Worm (Caenorhabditis elegans) whole organism, L1 larva: ENCODE results near the gene F18E2.15.
A peak's percentile ranks its signal among the peaks of the same experiment; 100 is the strongest.

Source experiments
- C04F5.9 ChIP-seq: sonication (generic microtip); optimal IDR thresholded peaks from 2 replicates; lab custom pipeline; 2016; ENCODE audit warnings: missing genetic modification characterization, missing compliant biosample characterization
- C16A3.4 ChIP-seq: fragments of 150-350 bp; optimal IDR thresholded peaks from 2 replicates; lab custom pipeline; 2014; ENCODE audit warnings: missing biosample characterization, missing genetic modification characterization
- ama-1 ChIP-seq: fragments of 150-350 bp; optimal IDR thresholded peaks from 2 replicates; lab custom pipeline; 2014
- ceh-8 ChIP-seq: fragments of 200-800 bp; sonication (Bioruptor generic); optimal IDR thresholded peaks from 2 replicates; lab custom pipeline; 2018; ENCODE audit warnings: mild to moderate bottlenecking, missing genetic modification characterization, moderate library complexity, missing compliant biosample characterization
- ceh-82 ChIP-seq, 3 experiments: fragments of 150-350 bp in 1 of 3; sonication (generic microtip) in 2 of 3; optimal IDR thresholded peaks; 2 replicates each; lab custom pipeline; 2014 to 2017; ENCODE audit warnings: missing biosample characterization in 3 of 3, missing genetic modification characterization in 3 of 3
- ceh-88 ChIP-seq: fragments of 200-800 bp; sonication (Bioruptor generic); IDR thresholded peaks from 2 replicates; pipeline ENCODE4 v1.3.6; 2022; ENCODE audit warnings: missing genetic modification characterization, missing compliant biosample characterization
- dpl-1 ChIP-seq, 3 experiments: fragments of 150-350 bp in 2 of 3; sonication (generic microtip) in 1 of 3; optimal IDR thresholded peaks; 2 replicates each; lab custom pipeline; 2014 to 2017; ENCODE audit warnings: missing biosample characterization in 3 of 3, missing genetic modification characterization in 3 of 3, missing genetic modification reagents in 3 of 3
- efl-3 ChIP-seq: fragments of 200-800 bp; sonication (Bioruptor generic); optimal IDR thresholded peaks from 2 replicates; lab custom pipeline; 2018; ENCODE audit warnings: mild to moderate bottlenecking, missing genetic modification characterization, missing compliant biosample characterization
- elt-2 ChIP-seq: sonication (generic microtip); optimal IDR thresholded peaks from 2 replicates; lab custom pipeline; 2016; ENCODE audit warnings: missing genetic modification characterization, mild to moderate bottlenecking, inconsistent platforms, missing compliant biosample characterization, missing genetic modification reagents
- ets-5 ChIP-seq: fragments of 200-800 bp; sonication (Bioruptor generic); IDR thresholded peaks from 2 replicates; pipeline ENCODE4 v1.3.6; 2022; ENCODE audit warnings: missing genetic modification characterization, missing compliant biosample characterization
- fkh-4 ChIP-seq: sonication (generic microtip); optimal IDR thresholded peaks from 2 replicates; lab custom pipeline; 2016; ENCODE audit warnings: missing compliant biosample characterization, missing genetic modification characterization, borderline replicate concordance
- grh-1 ChIP-seq: fragments of 200-800 bp; sonication (Bioruptor generic); IDR thresholded peaks from 2 replicates; pipeline ENCODE4 v1.3.6; 2022; ENCODE audit warnings: missing genetic modification reagents, missing genetic modification characterization, missing compliant biosample characterization
- hlh-17 ChIP-seq: fragments of 200-800 bp; sonication (Bioruptor generic); optimal IDR thresholded peaks from 2 replicates; lab custom pipeline; 2018; ENCODE audit warnings: missing genetic modification characterization, mild to moderate bottlenecking, missing compliant biosample characterization, moderate library complexity, borderline replicate concordance
- hlh-4 ChIP-seq: sonication (generic microtip); optimal IDR thresholded peaks from 2 replicates; lab custom pipeline; 2016; ENCODE audit warnings: mild to moderate bottlenecking, missing genetic modification characterization, missing compliant biosample characterization
- hpl-2 ChIP-seq: fragments of 150-350 bp; optimal IDR thresholded peaks from 2 replicates; lab custom pipeline; 2014; ENCODE audit warnings: missing biosample characterization, missing genetic modification reagents, missing genetic modification characterization
- isw-1 ChIP-seq: fragments of 200-800 bp; sonication (Bioruptor generic); IDR thresholded peaks from 2 replicates; pipeline ENCODE4 v1.3.6; 2022; ENCODE audit warnings: missing genetic modification characterization, missing compliant biosample characterization
- lin-15B ChIP-seq: fragments of 150-350 bp; sonication (generic microtip); optimal IDR thresholded peaks from 3 replicates; lab custom pipeline; 2014; ENCODE audit warnings: missing biosample characterization, missing genetic modification characterization
- mab-9 ChIP-seq: fragments of 200-800 bp; sonication (Bioruptor generic); IDR thresholded peaks from 2 replicates; pipeline ENCODE4 v1.3.6; 2022; ENCODE audit warnings: missing genetic modification reagents, missing genetic modification characterization, missing compliant biosample characterization
- mef-2 ChIP-seq: fragments of 150-350 bp; optimal IDR thresholded peaks from 2 replicates; lab custom pipeline; 2014; ENCODE audit warnings: missing biosample characterization, missing genetic modification characterization
- mep-1 ChIP-seq: fragments of 150-350 bp; optimal IDR thresholded peaks from 2 replicates; lab custom pipeline; 2014; ENCODE audit warnings: missing biosample characterization, missing genetic modification characterization
- nhr-20 ChIP-seq: sonication (generic microtip); optimal IDR thresholded peaks from 2 replicates; lab custom pipeline; 2016; ENCODE audit warnings: mild to moderate bottlenecking, missing genetic modification characterization, missing compliant biosample characterization
- nhr-237 ChIP-seq: fragments of 150-350 bp; optimal IDR thresholded peaks from 2 replicates; lab custom pipeline; 2014; ENCODE audit warnings: missing biosample characterization, missing genetic modification characterization
- nhr-28 ChIP-seq: fragments of 150-350 bp; optimal IDR thresholded peaks from 2 replicates; lab custom pipeline; 2014; ENCODE audit warnings: missing biosample characterization, missing genetic modification characterization
- nhr-47 ChIP-seq: sonication (generic microtip); optimal IDR thresholded peaks from 2 replicates; lab custom pipeline; 2016; ENCODE audit warnings: mild to moderate bottlenecking, missing genetic modification characterization, moderate library complexity, missing compliant biosample characterization
- nhr-71 ChIP-seq: sonication (generic microtip); optimal IDR thresholded peaks from 2 replicates; lab custom pipeline; 2016; ENCODE audit warnings: mild to moderate bottlenecking, missing genetic modification characterization, moderate library complexity, missing compliant biosample characterization
- nhr-77 ChIP-seq: fragments of 150-350 bp; optimal IDR thresholded peaks from 2 replicates; lab custom pipeline; 2014; ENCODE audit warnings: missing biosample characterization, missing genetic modification characterization
- nhr-84 ChIP-seq: sonication (generic microtip); optimal IDR thresholded peaks from 2 replicates; lab custom pipeline; 2017; ENCODE audit warnings: missing biosample characterization, missing genetic modification characterization
- nhr-85 ChIP-seq: sonication (generic microtip); peaks from one replicate; lab custom pipeline; 2016; ENCODE audit warnings: missing genetic modification characterization, inconsistent platforms, missing compliant biosample characterization
- pag-3 ChIP-seq: sonication (generic microtip); optimal IDR thresholded peaks from 2 replicates; lab custom pipeline; 2017; ENCODE audit warnings: missing genetic modification characterization, mild to moderate bottlenecking, missing compliant biosample characterization, antibody characterized with exemption, borderline replicate concordance; ENCODE audit not compliant: insufficient read depth
- skn-1 ChIP-seq: fragments of 150-350 bp; optimal IDR thresholded peaks from 2 replicates; lab custom pipeline; 2014; ENCODE audit warnings: missing biosample characterization, missing genetic modification characterization
- sox-4 ChIP-seq: sonication (generic microtip); optimal IDR thresholded peaks from 2 replicates; lab custom pipeline; 2016; ENCODE audit warnings: missing genetic modification characterization, missing compliant biosample characterization
- sup-37 ChIP-seq: fragments of 200-800 bp; sonication (Bioruptor generic); optimal IDR thresholded peaks from 2 replicates; lab custom pipeline; 2018; ENCODE audit warnings: mild to moderate bottlenecking, missing genetic modification characterization, missing compliant biosample characterization
- unc-86 ChIP-seq: sonication (generic microtip); optimal IDR thresholded peaks from 2 replicates; lab custom pipeline; 2016; ENCODE audit warnings: missing genetic modification characterization, missing compliant biosample characterization
- zag-1 ChIP-seq: fragments of 150-350 bp; optimal IDR thresholded peaks from 2 replicates; lab custom pipeline; 2014; ENCODE audit warnings: missing biosample characterization, missing genetic modification characterization
- ztf-11 ChIP-seq, 2 experiments: sonication (generic microtip); optimal IDR thresholded peaks; 2 replicates each; lab custom pipeline; 2016 to 2017; ENCODE audit warnings: missing genetic modification characterization in 2 of 2, missing biosample characterization in 1 of 2, missing compliant biosample characterization in 1 of 2

The F18E2.15 gene

DNA sequence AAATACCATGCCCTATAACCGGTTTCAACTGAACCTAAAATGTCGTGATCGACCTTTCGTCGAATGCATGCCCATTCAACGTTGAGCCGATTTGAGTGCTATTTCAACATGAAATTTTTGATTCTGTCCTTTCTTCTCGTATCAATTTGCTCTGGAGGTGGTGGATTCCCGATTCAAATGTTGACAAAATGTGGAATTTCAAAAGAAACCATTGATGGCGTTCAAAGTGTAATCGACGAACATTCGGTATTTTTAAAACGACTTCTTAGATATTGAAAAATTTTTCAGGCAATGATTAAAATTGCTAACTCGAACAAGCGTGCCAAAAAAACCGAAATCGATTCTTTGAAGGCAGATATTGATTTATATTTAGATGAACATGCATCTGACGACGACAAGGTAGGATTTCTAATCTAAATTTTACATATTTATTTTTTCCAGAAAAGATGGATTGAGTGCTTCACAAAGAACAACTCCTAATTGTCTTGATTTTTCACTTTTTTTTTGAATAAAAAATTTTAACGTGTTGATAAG is 33.6 kb downstream of the F18E2.15 start, which contains the start of gene R11D1.13:
R11D1.13 (plus strand) TSS at position 51 of the 534 bp plus-strand sequence.
- TF ChIP-seq unc-86 (tag; lab: Kevin White, UChicago) (no peak), ceh-82 (tag; optimal IDR thresholded peaks at IDR 0.05; lab: Kevin White, UChicago) (no peak), mep-1 (tag; lab: Kevin White, UChicago) (no peak), ceh-8 (GFP tag; lab: Kevin White, UChicago) (no peak), hlh-4 (tag; lab: Kevin White, UChicago) (no peak), ama-1 (lab: Kevin White, UChicago) (no peak), ztf-11 (tag; optimal IDR thresholded peaks at IDR 0.05; lab: Kevin White, UChicago) (no peak), isw-1 (GFP tag; lab: Robert Waterston, UW) (no peak), nhr-85 (tag; lab: Kevin White, UChicago) (no peak), nhr-28 (no peak), hlh-17 (GFP tag; lab: Kevin White, UChicago) (no peak), pag-3 (no peak), nhr-20 (tag; lab: Kevin White, UChicago) (no peak), nhr-77 (no peak), sox-4 (tag; lab: Kevin White, UChicago) (no peak), nhr-47 (tag; lab: Kevin White, UChicago) (no peak), C16A3.4 (tag; lab: Kevin White, UChicago) (no peak)

- TF ChIP-seq nhr-237 (tag; lab: Kevin White, UChicago) (no peak), ets-5 (no peak), lin-15B (no peak), mab-9 (no peak), grh-1 (GFP tag; lab: Robert Waterston, UW) (no peak), ceh-88 (GFP tag; lab: Robert Waterston, UW) (no peak), hpl-2 (no peak), nhr-28 (no peak), nhr-84 (tag; lab: Kevin White, UChicago) (no peak), isw-1 (GFP tag; lab: Robert Waterston, UW) (no peak)
Observed at ce11 chrV:12725893-12726292, 34.9 kb downstream of the F18E2.15 start, which contains the start of gene R11D1.12. R11D1.12 (minus strand) TSS chrV:12725993.

ce11 chrV:12719713-12720112 is 41.1 kb downstream of the F18E2.15 start, which contains the start of gene R11D1.7:
R11D1.7 (plus strand) TSS chrV:12720013.
- TF ChIP-seq nhr-71 (tag; lab: Kevin White, UChicago) (no peak), mep-1 (tag; lab: Kevin White, UChicago) (no peak), hlh-4 (tag; lab: Kevin White, UChicago) (peak; percentile 68), sup-37 (GFP tag; lab: Kevin White, UChicago) (no peak), ceh-82 (tag; optimal IDR thresholded peaks at IDR 0.05; lab: Kevin White, UChicago) (no peak), skn-1 (tag; lab: Kevin White, UChicago) (no peak), fkh-4 (tag; lab: Kevin White, UChicago) (no peak)

ce11 chrV:12718622-12719021 is 42.2 kb downstream of the F18E2.15 start, which contains the start of gene str-181:
str-181 (minus strand) TSS chrV:12718722.
- no peak for TF ChIP-seq skn-1 (tag; lab: Kevin White, UChicago)

DNA sequence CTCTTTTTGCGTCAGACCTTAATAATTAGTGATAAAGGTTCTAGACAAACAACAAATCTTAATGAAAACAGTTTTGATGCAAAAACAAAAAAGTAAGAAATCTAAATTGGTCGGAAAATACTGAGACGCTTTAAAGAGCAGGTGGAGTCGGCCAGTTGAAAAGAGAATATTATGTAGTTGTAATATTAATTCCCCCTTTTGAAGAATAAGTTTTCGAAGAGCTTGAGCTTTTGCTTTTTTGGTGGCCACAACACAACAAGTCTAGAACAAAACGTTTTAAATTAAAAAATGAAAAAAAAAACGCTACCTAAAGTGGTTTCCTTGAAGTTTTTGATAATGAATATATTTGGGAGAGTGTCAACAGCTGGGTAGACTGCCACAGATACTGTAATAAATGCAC is 44.4 kb downstream of the F18E2.15 start, which contains the start of gene str-178:
str-178 (minus strand) TSS at position 101 of the 400 bp plus-strand sequence.
- no peak for TF ChIP-seq zag-1 (tag; lab: Kevin White, UChicago)
- no peak for TF ChIP-seq efl-3
- TF ChIP-seq elt-2 (tag; lab: Kevin White, UChicago) = no peak
- TF ChIP-seq dpl-1 (GFP tag; optimal IDR thresholded peaks at IDR 0.05; lab: Kevin White, UChicago) = no peak
- TF ChIP-seq C04F5.9 (tag; lab: Kevin White, UChicago) = no peak
- TF ChIP-seq mef-2 (tag; lab: Kevin White, UChicago) = no peak
- no peak for TF ChIP-seq nhr-237 (tag; lab: Kevin White, UChicago)
